Fruit fly (Drosophila melanogaster) whole organism, embryonic: ENCODE measurements around the gene erm.

Source experiments
- Abd-B ChIP-seq: fragments of 200-800 bp; sonication (Bioruptor generic); optimal IDR thresholded peaks from 2 replicates; lab custom pipeline; 2018; ENCODE audit warnings: missing biosample characterization, mild to moderate bottlenecking, missing genetic modification characterization, moderate library complexity
- BtbVII ChIP-seq: fragments of 200-800 bp; sonication (Bioruptor generic); optimal IDR thresholded peaks from 3 replicates; lab custom pipeline; 2017; ENCODE audit warnings: missing biosample characterization, mild to moderate bottlenecking, missing genetic modification characterization
- CG10366 ChIP-seq: fragments of 200-800 bp; sonication (Bioruptor generic); IDR thresholded peaks from 2 replicates; pipeline ENCODE4 v1.3.6; 2022; ENCODE audit warnings: missing biosample characterization, missing genetic modification characterization
- CG10565 ChIP-seq: fragments of 200-800 bp; sonication (Bioruptor generic); optimal IDR thresholded peaks from 3 replicates; lab custom pipeline; 2016; ENCODE audit warnings: missing biosample characterization, mild to moderate bottlenecking, missing genetic modification characterization
- CG11093 ChIP-seq: fragments of 200-800 bp; sonication (Bioruptor generic); IDR thresholded peaks from 3 replicates; pipeline ENCODE4 v1.3.6; 2022; ENCODE audit warnings: missing biosample characterization, missing genetic modification characterization
- CG12942 ChIP-seq: fragments of 200-800 bp; sonication (Bioruptor generic); optimal IDR thresholded peaks from 3 replicates; lab custom pipeline; 2016; ENCODE audit warnings: missing biosample characterization, missing genetic modification characterization
- CG13287 ChIP-seq: fragments of 200-800 bp; sonication (Bioruptor generic); IDR thresholded peaks from 2 replicates; pipeline ENCODE4 v1.3.6; 2022; ENCODE audit warnings: missing biosample characterization, missing genetic modification characterization; ENCODE audit not compliant: partially characterized antibody
- CG14014 ChIP-seq: fragments of 200-800 bp; sonication (Bioruptor generic); IDR thresholded peaks from 2 replicates; pipeline ENCODE4 v1.3.6; 2022; ENCODE audit warnings: missing biosample characterization, missing genetic modification characterization
- CG14860 ChIP-seq: fragments of 200-800 bp; sonication (Bioruptor generic); IDR thresholded peaks from 3 replicates; pipeline ENCODE4 v1.3.6; 2022; ENCODE audit warnings: missing biosample characterization, missing genetic modification characterization; ENCODE audit not compliant: partially characterized antibody
- CG1647 ChIP-seq: fragments of 200-800 bp; sonication (Bioruptor generic); optimal IDR thresholded peaks from 3 replicates; lab custom pipeline; 2016; ENCODE audit warnings: missing biosample characterization, missing genetic modification characterization
- CG17186 ChIP-seq: fragments of 200-800 bp; sonication (Bioruptor generic); optimal IDR thresholded peaks from 3 replicates; lab custom pipeline; 2017; ENCODE audit warnings: missing biosample characterization, missing genetic modification reagents, missing genetic modification characterization
- CG17612 ChIP-seq: fragments of 200-800 bp; sonication (Bioruptor generic); IDR thresholded peaks from 2 replicates; pipeline ENCODE4 v1.3.6; 2022; ENCODE audit warnings: missing biosample characterization, missing genetic modification characterization
- CG30403 ChIP-seq: fragments of 200-800 bp; sonication (Bioruptor generic); optimal IDR thresholded peaks from 3 replicates; lab custom pipeline; 2016; ENCODE audit warnings: missing biosample characterization, missing genetic modification characterization
- CG3065 ChIP-seq: fragments of 200-800 bp; sonication (Bioruptor generic); optimal IDR thresholded peaks from 2 replicates; lab custom pipeline; 2016; ENCODE audit warnings: missing biosample characterization, missing genetic modification characterization
- CG32532 ChIP-seq: fragments of 200-800 bp; sonication (Bioruptor generic); IDR thresholded peaks from 2 replicates; pipeline ENCODE4 v1.3.6; 2022; ENCODE audit warnings: missing biosample characterization, missing genetic modification characterization
- CG3407 ChIP-seq: fragments of 200-800 bp; sonication (Bioruptor generic); optimal IDR thresholded peaks from 2 replicates; lab custom pipeline; 2018; ENCODE audit warnings: missing biosample characterization, mild to moderate bottlenecking, missing genetic modification characterization
- CG3995 ChIP-seq: fragments of 200-800 bp; sonication (Bioruptor generic); optimal IDR thresholded peaks from 3 replicates; lab custom pipeline; 2016; ENCODE audit warnings: missing biosample characterization, missing genetic modification characterization
- CG4617 ChIP-seq: fragments of 200-800 bp; sonication (Bioruptor generic); optimal IDR thresholded peaks from 3 replicates; lab custom pipeline; 2016; ENCODE audit warnings: missing biosample characterization, missing genetic modification characterization, borderline replicate concordance
- CG4707 ChIP-seq: fragments of 200-800 bp; sonication (Bioruptor generic); optimal IDR thresholded peaks from 2 replicates; lab custom pipeline; 2018; ENCODE audit warnings: missing biosample characterization, mild to moderate bottlenecking, missing genetic modification characterization, moderate library complexity
- CG4854 ChIP-seq: fragments of 200-800 bp; sonication (Bioruptor generic); optimal IDR thresholded peaks from 2 replicates; lab custom pipeline; 2016; ENCODE audit warnings: missing biosample characterization, missing genetic modification characterization, inconsistent platforms
- CG6654 ChIP-seq: fragments of 200-800 bp; sonication (Bioruptor generic); optimal IDR thresholded peaks from 2 replicates; lab custom pipeline; 2017; ENCODE audit warnings: missing biosample characterization, mild to moderate bottlenecking, missing genetic modification characterization
- CG7745 ChIP-seq: fragments of 200-800 bp; sonication (Bioruptor generic); optimal IDR thresholded peaks from 2 replicates; lab custom pipeline; 2018; ENCODE audit warnings: missing biosample characterization, mild to moderate bottlenecking, missing genetic modification characterization, moderate library complexity
- CG8290 ChIP-seq, 3 experiments: fragments of 200-800 bp; sonication (Bioruptor generic); optimal IDR thresholded peaks; 2 replicates each; lab custom pipeline; 2016 to 2019; ENCODE audit warnings: missing biosample characterization in 3 of 3, missing genetic modification characterization in 3 of 3, mild to moderate bottlenecking in 2 of 3, moderate library complexity in 1 of 3
- CG9437 ChIP-seq: fragments of 200-800 bp; sonication (Bioruptor generic); optimal IDR thresholded peaks from 2 replicates; lab custom pipeline; 2018; ENCODE audit warnings: missing biosample characterization, mild to moderate bottlenecking, missing genetic modification characterization
- CG9797 ChIP-seq: fragments of 200-800 bp; sonication (Bioruptor generic); optimal IDR thresholded peaks from 3 replicates; lab custom pipeline; 2018; ENCODE audit warnings: missing biosample characterization, mild to moderate bottlenecking, missing genetic modification characterization
- CG9932 ChIP-seq: fragments of 200-800 bp; sonication (Bioruptor generic); IDR thresholded peaks from 2 replicates; pipeline ENCODE4 v1.3.6; 2022; ENCODE audit warnings: missing biosample characterization, missing genetic modification characterization
- Dek ChIP-seq: fragments of 200-800 bp; sonication (Bioruptor generic); optimal IDR thresholded peaks from 3 replicates; lab custom pipeline; 2019; ENCODE audit warnings: missing biosample characterization, mild to moderate bottlenecking, missing genetic modification characterization, moderate library complexity
- Ets97D ChIP-seq: fragments of 200-800 bp; sonication (Bioruptor generic); optimal IDR thresholded peaks from 3 replicates; lab custom pipeline; 2016; ENCODE audit warnings: missing biosample characterization, missing genetic modification characterization
- HLH4C ChIP-seq: fragments of 200-800 bp; sonication (Bioruptor generic); IDR thresholded peaks from 3 replicates; pipeline ENCODE4 v1.3.6; 2022; ENCODE audit warnings: missing biosample characterization, missing genetic modification characterization; ENCODE audit not compliant: partially characterized antibody
- HmgD ChIP-seq: fragments of 200-800 bp; sonication (Bioruptor generic); optimal IDR thresholded peaks from 3 replicates; lab custom pipeline; 2016; ENCODE audit warnings: missing biosample characterization, missing genetic modification characterization
- HmgZ ChIP-seq: fragments of 200-800 bp; sonication (Bioruptor generic); optimal IDR thresholded peaks from 2 replicates; lab custom pipeline; 2018; ENCODE audit warnings: missing biosample characterization, mild to moderate bottlenecking, missing genetic modification characterization
- Hr3 ChIP-seq: fragments of 200-800 bp; sonication (Bioruptor generic); optimal IDR thresholded peaks from 3 replicates; lab custom pipeline; 2016; ENCODE audit warnings: missing biosample characterization, missing genetic modification characterization
- Lhr ChIP-seq: fragments of 200-800 bp; sonication (Bioruptor generic); optimal IDR thresholded peaks from 3 replicates; lab custom pipeline; 2017; ENCODE audit warnings: mild to moderate bottlenecking, missing biosample characterization, missing genetic modification reagents, missing genetic modification characterization
- Meics ChIP-seq: fragments of 200-800 bp; sonication (Bioruptor generic); optimal IDR thresholded peaks from 2 replicates; lab custom pipeline; 2017; ENCODE audit warnings: missing biosample characterization, mild to moderate bottlenecking, missing genetic modification characterization
- Mrtf ChIP-seq: fragments of 200-800 bp; sonication (Bioruptor generic); IDR thresholded peaks from 3 replicates; pipeline ENCODE4 v1.3.6; 2022; ENCODE audit warnings: missing biosample characterization, missing genetic modification characterization
- PHDP ChIP-seq: fragments of 200-800 bp; sonication (Bioruptor generic); optimal IDR thresholded peaks from 3 replicates; lab custom pipeline; 2018; ENCODE audit warnings: missing biosample characterization, mild to moderate bottlenecking, missing genetic modification characterization, moderate library complexity
- Ptx1 ChIP-seq: fragments of 200-800 bp; sonication (Bioruptor generic); IDR thresholded peaks from 2 replicates; pipeline ENCODE4 v1.3.6; 2022; ENCODE audit warnings: missing biosample characterization, missing genetic modification characterization
- Scr ChIP-seq: fragments of 200-800 bp; sonication (Bioruptor generic); IDR thresholded peaks from 2 replicates; pipeline ENCODE4 v1.3.6; 2022; ENCODE audit warnings: missing biosample characterization, missing genetic modification characterization; ENCODE audit not compliant: partially characterized antibody
- Sox100B ChIP-seq: fragments of 200-800 bp; sonication (Bioruptor generic); optimal IDR thresholded peaks from 3 replicates; lab custom pipeline; 2018; ENCODE audit warnings: missing biosample characterization, mild to moderate bottlenecking, missing genetic modification characterization
- YL-1 ChIP-seq: fragments of 200-800 bp; sonication (Bioruptor generic); optimal IDR thresholded peaks from 3 replicates; lab custom pipeline; 2017; ENCODE audit warnings: missing biosample characterization, mild to moderate bottlenecking, missing genetic modification characterization
- ase ChIP-seq: fragments of 200-800 bp; sonication (Bioruptor generic); IDR thresholded peaks from 3 replicates; pipeline ENCODE4 v1.3.6; 2022; ENCODE audit warnings: missing biosample characterization, missing genetic modification characterization
- az2 ChIP-seq: fragments of 200-800 bp; sonication (Bioruptor generic); optimal IDR thresholded peaks from 3 replicates; lab custom pipeline; 2016; ENCODE audit warnings: missing biosample characterization, missing genetic modification characterization
- cad ChIP-seq: fragments of >200 bp; optimal IDR thresholded peaks from 2 replicates; lab custom pipeline; 2017; ENCODE audit warnings: missing biosample characterization, missing genetic modification characterization
- chinmo ChIP-seq: fragments of 200-800 bp; sonication (Bioruptor generic); IDR thresholded peaks from 4 replicates; pipeline ENCODE4 v1.3.6; 2022; ENCODE audit warnings: missing biosample characterization, missing genetic modification characterization; ENCODE audit not compliant: partially characterized antibody
- dmrt99B ChIP-seq: fragments of 200-800 bp; sonication (Bioruptor generic); optimal IDR thresholded peaks from 2 replicates; lab custom pipeline; 2018; ENCODE audit warnings: missing biosample characterization, mild to moderate bottlenecking, missing genetic modification characterization, moderate library complexity
- exex ChIP-seq: fragments of 200-800 bp; sonication (Bioruptor generic); optimal IDR thresholded peaks from 4 replicates; lab custom pipeline; 2018; ENCODE audit warnings: missing biosample characterization, mild to moderate bottlenecking, missing genetic modification characterization, moderate library complexity
- ken ChIP-seq: fragments of 200-800 bp; sonication (Bioruptor generic); IDR thresholded peaks from 3 replicates; pipeline ENCODE4 v1.3.6; 2022; ENCODE audit warnings: missing biosample characterization, missing genetic modification characterization
- lbe ChIP-seq: fragments of 200-800 bp; sonication (Bioruptor generic); optimal IDR thresholded peaks from 2 replicates; lab custom pipeline; 2016; ENCODE audit warnings: missing biosample characterization, mild to moderate bottlenecking, missing genetic modification characterization
- lmd ChIP-seq: fragments of 200-800 bp; sonication (Bioruptor generic); IDR thresholded peaks from 2 replicates; pipeline ENCODE4 v1.3.6; 2022; ENCODE audit warnings: missing biosample characterization, missing genetic modification characterization

The erm gene

DNA sequence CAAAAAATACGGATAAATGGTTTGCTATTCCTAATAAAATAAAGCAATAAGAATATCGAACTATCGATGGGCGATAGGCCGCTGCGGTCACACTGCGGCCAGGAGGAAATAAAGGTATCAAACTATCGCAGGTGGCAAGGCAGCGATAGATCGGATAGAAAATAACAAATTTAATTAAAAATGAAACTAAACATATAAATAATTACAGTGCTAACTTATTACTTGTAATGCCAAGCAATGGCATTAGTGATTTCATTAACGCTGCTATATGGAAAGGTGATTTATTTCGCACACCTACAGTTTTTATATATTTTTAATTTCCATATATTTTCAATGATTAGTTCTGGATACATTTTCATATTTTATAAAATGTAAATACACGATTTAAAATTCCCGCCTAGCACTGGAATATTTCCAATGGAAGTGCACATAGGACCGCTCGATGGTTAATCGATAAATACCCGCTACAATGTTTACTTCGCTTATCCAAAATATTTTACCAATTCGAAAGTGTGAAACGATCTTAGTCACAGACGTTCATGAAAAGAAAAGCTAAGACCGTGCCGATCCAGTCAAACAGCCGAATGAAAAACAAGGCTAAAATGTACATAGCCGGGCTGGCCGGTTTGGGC, 10.7 kb upstream of the erm start, which contains the start of the genes CG15356 and CG15362 (continued):
- no peak for TF ChIP-seq CG4707 (GFP tag; lab: Kevin White, UChicago)
- peak; percentile 28 for TF ChIP-seq CG4854
- no peak for TF ChIP-seq CG9437 (GFP tag; lab: Kevin White, UChicago)
- TF ChIP-seq BtbVII, result peak; percentile 17
- peak; percentile 99 for TF ChIP-seq CG13287 (GFP tag; lab: Robert Waterston, UW)
- TF ChIP-seq CG10366 (GFP tag; lab: Robert Waterston, UW), result peak; percentile 28; the same call in 1 of the 2 replicates
- no peak for TF ChIP-seq dmrt99B (tag; lab: Kevin White, UChicago)
- peak; percentile 58 for TF ChIP-seq CG32532
- no peak for TF ChIP-seq CG14014 (GFP tag; lab: Robert Waterston, UW)
- TF ChIP-seq Ptx1, result 0 out of 2 replicates have a peak, but pooled peaks have one; percentile 9
- no peak for TF ChIP-seq CG10565 (GFP tag; lab: Kevin White, UChicago)
- TF ChIP-seq Dek (tag; lab: Kevin White, UChicago), result peak; percentile 62
- TF ChIP-seq CG11093 (GFP tag; lab: Robert Waterston, UW), result no peak
- TF ChIP-seq HmgZ (tag; lab: Kevin White, UChicago), result peak; percentile 43
- TF ChIP-seq lbe, result peak; percentile 43
- TF ChIP-seq Lhr (GFP tag; lab: Kevin White, UChicago), result peak; percentile 9
- no peak for TF ChIP-seq Sox100B (GFP tag; lab: Kevin White, UChicago)
- no peak for TF ChIP-seq exex (tag; lab: Kevin White, UChicago)
- peak; percentile 45 for TF ChIP-seq CG30403 (GFP tag; lab: Kevin White, UChicago)
- TF ChIP-seq CG3407 (GFP tag; lab: Kevin White, UChicago), result no peak
- no peak for TF ChIP-seq CG7745
- peak; percentile 99 for TF ChIP-seq chinmo (GFP tag; lab: Robert Waterston, UW)
- TF ChIP-seq Meics (GFP tag; lab: Kevin White, UChicago), result peak; percentile 56
- no peak for TF ChIP-seq cad (GFP tag; lab: Kevin White, UChicago)
- TF ChIP-seq CG3995 (GFP tag; lab: Kevin White, UChicago), result peak; percentile 88
- peak; percentile 82 for TF ChIP-seq CG9932 (GFP tag; lab: Robert Waterston, UW)
- TF ChIP-seq HmgD (GFP tag; lab: Kevin White, UChicago), result no peak
- no peak for TF ChIP-seq CG17612
- TF ChIP-seq CG1647, result peak; percentile 20
- TF ChIP-seq Ets97D (GFP tag; lab: Kevin White, UChicago), result peak; percentile 86
- TF ChIP-seq YL-1, result peak; percentile 41
- TF ChIP-seq CG6654 (GFP tag; lab: Kevin White, UChicago), result no peak
- TF ChIP-seq CG14860 (GFP tag; lab: Robert Waterston, UW), result peak; percentile 98
- TF ChIP-seq az2 (GFP tag; lab: Kevin White, UChicago), result peak; percentile 16
- TF ChIP-seq ase (GFP tag; lab: Robert Waterston, UW), result no peak
- no peak for TF ChIP-seq CG12942 (GFP tag; lab: Kevin White, UChicago)
- TF ChIP-seq CG3065 (GFP tag; lab: Kevin White, UChicago), result no peak
- TF ChIP-seq Abd-B (GFP tag; lab: Kevin White, UChicago), result peak; percentile 75
- TF ChIP-seq CG17186, result peak; percentile 8
- no peak for TF ChIP-seq ken
- TF ChIP-seq Hr3 (GFP tag; lab: Kevin White, UChicago), result peak; percentile 39
- peak; percentile 82 for TF ChIP-seq CG9797 (GFP tag; lab: Kevin White, UChicago)
- peak; percentile 39 for TF ChIP-seq PHDP (tag; lab: Kevin White, UChicago)
- no peak for TF ChIP-seq lmd (GFP tag; lab: Robert Waterston, UW)
- TF ChIP-seq Mrtf (GFP tag; lab: Robert Waterston, UW), result no peak
- TF ChIP-seq HLH4C (GFP tag; lab: Robert Waterston, UW), result peak; percentile 98
- TF ChIP-seq Scr (GFP tag; lab: Robert Waterston, UW), result peak; percentile 99
- peak; percentile 16 for TF ChIP-seq CG8290 (GFP tag; optimal IDR thresholded peaks at IDR 0.05; lab: Kevin White, UChicago)
- TF ChIP-seq CG8290 (tag; optimal IDR thresholded peaks at IDR 0.05; lab: Kevin White, UChicago), result no peak
- TF ChIP-seq CG4617 (GFP tag; lab: Kevin White, UChicago), result peak; percentile 85
